Worm (Caenorhabditis elegans) whole organism, L1 larva: ENCODE measurements around the gene hmit-1.1.

Experiments
- egl-27 ChIP-seq, 2 experiments: fragments of 150-350 bp in 1 of 2; sonication (generic microtip); optimal IDR thresholded peaks; 3 replicates each; lab custom pipeline; 2017 to 2018; ENCODE audit warnings: missing biosample characterization in 2 of 2, missing genetic modification characterization in 2 of 2, missing genetic modification reagents in 2 of 2
- hpl-2 ChIP-seq: fragments of 150-350 bp; optimal IDR thresholded peaks from 2 replicates; lab custom pipeline; 2014; ENCODE audit warnings: missing biosample characterization, missing genetic modification reagents, missing genetic modification characterization
- lin-13 ChIP-seq: fragments of 150-350 bp; optimal IDR thresholded peaks from 2 replicates; lab custom pipeline; 2014; ENCODE audit warnings: missing biosample characterization, missing genetic modification reagents, missing genetic modification characterization
- lin-39 ChIP-seq: fragments of 150-350 bp; optimal IDR thresholded peaks from 2 replicates; lab custom pipeline; 2014; ENCODE audit warnings: missing biosample characterization, missing genetic modification reagents, missing genetic modification characterization
- lir-3 ChIP-seq: sonication (generic microtip); optimal IDR thresholded peaks from 2 replicates; lab custom pipeline; 2016; ENCODE audit warnings: mild to moderate bottlenecking, missing genetic modification characterization, moderate library complexity, missing compliant biosample characterization; ENCODE audit not compliant: poor library complexity
- mef-2 ChIP-seq: fragments of 150-350 bp; optimal IDR thresholded peaks from 2 replicates; lab custom pipeline; 2014; ENCODE audit warnings: missing biosample characterization, missing genetic modification characterization
- nhr-12 ChIP-seq: sonication (generic microtip); optimal IDR thresholded peaks from 2 replicates; lab custom pipeline; 2017; ENCODE audit warnings: missing biosample characterization, missing genetic modification characterization
- nhr-237 ChIP-seq: fragments of 150-350 bp; optimal IDR thresholded peaks from 2 replicates; lab custom pipeline; 2014; ENCODE audit warnings: missing biosample characterization, missing genetic modification characterization
- nhr-77 ChIP-seq: fragments of 150-350 bp; optimal IDR thresholded peaks from 2 replicates; lab custom pipeline; 2014; ENCODE audit warnings: missing biosample characterization, missing genetic modification characterization
- nhr-90 ChIP-seq: sonication (generic microtip); optimal IDR thresholded peaks from 2 replicates; lab custom pipeline; 2016; ENCODE audit warnings: mild to moderate bottlenecking, missing genetic modification characterization, missing compliant biosample characterization; ENCODE audit not compliant: poor library complexity
- snpc-4 ChIP-seq: fragments of 150-350 bp; optimal IDR thresholded peaks from 2 replicates; lab custom pipeline; 2014; ENCODE audit warnings: missing biosample characterization, missing genetic modification characterization
- unc-62 ChIP-seq: fragments of 150-350 bp; optimal IDR thresholded peaks from 2 replicates; lab custom pipeline; 2014; ENCODE audit warnings: missing biosample characterization, missing genetic modification reagents, missing genetic modification characterization
- xbp-1 ChIP-seq: sonication (generic microtip); optimal IDR thresholded peaks from 2 replicates; lab custom pipeline; 2016; ENCODE audit warnings: missing genetic modification characterization, missing compliant biosample characterization

- TF ChIP-seq egl-27 (tag; optimal IDR thresholded peaks at IDR 0.05; lab: Kevin White, UChicago) (no peak), hpl-2 (GFP tag; lab: Kevin White, UChicago) (no peak), xbp-1 (tag; lab: Kevin White, UChicago) (no peak), lin-39 (tag; lab: Kevin White, UChicago) (no peak), unc-62 (GFP tag; lab: Kevin White, UChicago) (no peak), nhr-90 (tag; lab: Kevin White, UChicago) (no peak), lir-3 (tag; lab: Kevin White, UChicago) (no peak), nhr-77 (tag; lab: Kevin White, UChicago) (no peak), nhr-12 (tag; lab: Kevin White, UChicago) (no peak), nhr-237 (no peak), lin-13 (no peak), mef-2 (tag; lab: Kevin White, UChicago) (no peak), snpc-4 (tag; lab: Kevin White, UChicago) (no peak)
Measured at ce11 chrV:18468097-18468496, 48.5 kb upstream of the hmit-1.1 start, which contains the start of gene ZK228.13.
